Worm (Caenorhabditis elegans) whole organism, mixed stage, embryonic: ENCODE results near the gene srx-101.

Source experiments
- M03D4.4 ChIP-seq: sonication (generic microtip); optimal IDR thresholded peaks from 2 replicates; lab custom pipeline; 2017; ENCODE audit warnings: mild to moderate bottlenecking, missing genetic modification characterization, missing compliant biosample characterization
- bed-3 ChIP-seq: fragments of 200-800 bp; sonication (Bioruptor generic); optimal IDR thresholded peaks from 3 replicates; lab custom pipeline; 2018; ENCODE audit warnings: mild to moderate bottlenecking, missing genetic modification characterization, moderate library complexity, missing compliant biosample characterization
- blmp-1 ChIP-seq: fragments of 150-350 bp; optimal IDR thresholded peaks from 2 replicates; lab custom pipeline; 2014; ENCODE audit warnings: missing biosample characterization, missing genetic modification characterization
- ceh-39 ChIP-seq: fragments of 150-350 bp; optimal IDR thresholded peaks from 2 replicates; lab custom pipeline; 2014; ENCODE audit warnings: missing biosample characterization, missing genetic modification characterization
- ceh-43 ChIP-seq: fragments of 200-800 bp; sonication (Bioruptor generic); optimal IDR thresholded peaks from 2 replicates; lab custom pipeline; 2018; ENCODE audit warnings: mild to moderate bottlenecking, missing genetic modification characterization, moderate library complexity, missing compliant biosample characterization
- ceh-83 ChIP-seq: fragments of 200-800 bp; sonication (Bioruptor generic); optimal IDR thresholded peaks from 2 replicates; lab custom pipeline; 2018; ENCODE audit warnings: mild to moderate bottlenecking, missing genetic modification characterization, missing compliant biosample characterization
- cnd-1 ChIP-seq: fragments of 200-800 bp; sonication (Bioruptor generic); optimal IDR thresholded peaks from 2 replicates; lab custom pipeline; 2018; ENCODE audit warnings: mild to moderate bottlenecking, missing genetic modification characterization, missing compliant biosample characterization
- elt-1 ChIP-seq: sonication (generic microtip); optimal IDR thresholded peaks from 2 replicates; lab custom pipeline; 2017; ENCODE audit warnings: missing genetic modification characterization, mild to moderate bottlenecking, missing compliant biosample characterization, antibody characterized with exemption, moderate library complexity, borderline replicate concordance; ENCODE audit not compliant: insufficient read depth
- elt-3 ChIP-seq: fragments of 150-350 bp; optimal IDR thresholded peaks from 2 replicates; lab custom pipeline; 2014; ENCODE audit warnings: missing biosample characterization, missing genetic modification characterization
- flh-1 ChIP-seq: fragments of 200-800 bp; sonication (Bioruptor generic); optimal IDR thresholded peaks from 2 replicates; lab custom pipeline; 2018; ENCODE audit warnings: mild to moderate bottlenecking, missing genetic modification characterization, moderate library complexity, missing compliant biosample characterization
- ham-2 ChIP-seq: fragments of 200-800 bp; sonication (Bioruptor generic); optimal IDR thresholded peaks from 2 replicates; lab custom pipeline; 2018; ENCODE audit warnings: mild to moderate bottlenecking, missing genetic modification characterization, missing compliant biosample characterization
- hlh-1 ChIP-seq: fragments of 150-350 bp; optimal IDR thresholded peaks from 2 replicates; lab custom pipeline; 2014; ENCODE audit warnings: missing biosample characterization, missing genetic modification reagents, missing genetic modification characterization
- lin-13 ChIP-seq: fragments of 150-350 bp; optimal IDR thresholded peaks from 2 replicates; lab custom pipeline; 2014; ENCODE audit warnings: missing biosample characterization, missing genetic modification characterization
- lin-32 ChIP-seq: fragments of 200-800 bp; sonication (Bioruptor generic); optimal IDR thresholded peaks from 2 replicates; lab custom pipeline; 2018; ENCODE audit warnings: mild to moderate bottlenecking, missing genetic modification characterization, missing compliant biosample characterization
- lsy-2 ChIP-seq: fragments of 150-350 bp; optimal IDR thresholded peaks from 2 replicates; lab custom pipeline; 2014; ENCODE audit warnings: missing biosample characterization, missing genetic modification characterization
- mab-5 ChIP-seq: fragments of 150-350 bp; optimal IDR thresholded peaks from 2 replicates; lab custom pipeline; 2014; ENCODE audit warnings: missing biosample characterization, missing genetic modification characterization
- mep-1 ChIP-seq: fragments of 150-350 bp; optimal IDR thresholded peaks from 2 replicates; lab custom pipeline; 2017; ENCODE audit warnings: missing biosample characterization, missing genetic modification reagents, missing genetic modification characterization, inconsistent platforms
- nhr-12 ChIP-seq: fragments of 150-350 bp; optimal IDR thresholded peaks from 2 replicates; lab custom pipeline; 2014; ENCODE audit warnings: missing biosample characterization, missing genetic modification characterization
- nhr-237 ChIP-seq: fragments of 150-350 bp; optimal IDR thresholded peaks from 2 replicates; lab custom pipeline; 2014; ENCODE audit warnings: missing biosample characterization, missing genetic modification characterization
- nhr-28 ChIP-seq: fragments of 150-350 bp; optimal IDR thresholded peaks from 2 replicates; lab custom pipeline; 2014; ENCODE audit warnings: missing biosample characterization, missing genetic modification characterization
- pha-4 ChIP-seq: fragments of 150-350 bp; optimal IDR thresholded peaks from 2 replicates; lab custom pipeline; 2018; ENCODE audit warnings: missing biosample characterization, missing genetic modification reagents, missing genetic modification characterization
- sem-2 ChIP-seq: fragments of 200-800 bp; sonication (Bioruptor generic); optimal IDR thresholded peaks from 2 replicates; lab custom pipeline; 2018; ENCODE audit warnings: mild to moderate bottlenecking, missing genetic modification characterization, missing compliant biosample characterization
- snpc-4 ChIP-seq: fragments of 150-350 bp; optimal IDR thresholded peaks from 2 replicates; lab custom pipeline; 2014; ENCODE audit warnings: missing biosample characterization, missing genetic modification characterization
- sptf-1 ChIP-seq: sonication (generic microtip); optimal IDR thresholded peaks from 2 replicates; lab custom pipeline; 2017; ENCODE audit warnings: mild to moderate bottlenecking, missing genetic modification characterization, moderate library complexity, missing compliant biosample characterization
- tbx-8 ChIP-seq: fragments of 200-800 bp; sonication (Bioruptor generic); optimal IDR thresholded peaks from 2 replicates; lab custom pipeline; 2018; ENCODE audit warnings: mild to moderate bottlenecking, missing genetic modification characterization, moderate library complexity, missing compliant biosample characterization
- unc-120 ChIP-seq: sonication (generic microtip); optimal IDR thresholded peaks from 2 replicates; lab custom pipeline; 2017; ENCODE audit warnings: missing genetic modification characterization, missing compliant biosample characterization; ENCODE audit not compliant: poor library complexity, severe bottlenecking
- unc-39 ChIP-seq: fragments of 150-350 bp; optimal IDR thresholded peaks from 2 replicates; lab custom pipeline; 2014; ENCODE audit warnings: missing biosample characterization, missing genetic modification characterization
- unc-62 ChIP-seq: fragments of 150-350 bp; optimal IDR thresholded peaks from 2 replicates; lab custom pipeline; 2014; ENCODE audit warnings: missing biosample characterization, missing genetic modification reagents, missing genetic modification characterization
- zip-8 ChIP-seq: fragments of 150-350 bp; optimal IDR thresholded peaks from 2 replicates; lab custom pipeline; 2014; ENCODE audit warnings: missing biosample characterization, missing genetic modification characterization
- ztf-11 ChIP-seq: fragments of 150-350 bp; optimal IDR thresholded peaks from 2 replicates; lab custom pipeline; 2014; ENCODE audit warnings: missing biosample characterization, missing genetic modification characterization

The srx-101 gene

ce11 chrII:3705320-3705719 lies 14.8 kb upstream of the srx-101 start, which contains the start of gene srx-108:
srx-108 (plus strand) TSS chrII:3705620.
- TF ChIP-seq hlh-1 (tag; lab: Kevin White, UChicago) (no peak), elt-1 (tag; lab: Kevin White, UChicago) (no peak), snpc-4 (tag; lab: Kevin White, UChicago) (no peak), ztf-11 (tag; lab: Kevin White, UChicago) (no peak), blmp-1 (tag; lab: Kevin White, UChicago) (no peak), mab-5 (no peak), tbx-8 (GFP tag; lab: Kevin White, UChicago) (no peak), elt-3 (tag; lab: Kevin White, UChicago) (no peak), pha-4 (tag; lab: Kevin White, UChicago) (no peak), mep-1 (tag; lab: Kevin White, UChicago) (no peak), lin-13 (no peak), unc-39 (tag; lab: Kevin White, UChicago) (no peak), unc-62 (GFP tag; lab: Kevin White, UChicago) (no peak)

ce11 chrII:3701305-3701704 lies 10.8 kb upstream of the srx-101 start, which contains the start of gene srx-105:
srx-105 (minus strand) TSS chrII:3701405.
- TF ChIP-seq zip-8 = no peak
- no peak for TF ChIP-seq M03D4.4 (tag; lab: Kevin White, UChicago)
- TF ChIP-seq blmp-1 (tag; lab: Kevin White, UChicago) = no peak
- no peak for TF ChIP-seq tbx-8 (GFP tag; lab: Kevin White, UChicago)
- no peak for TF ChIP-seq sptf-1 (tag; lab: Kevin White, UChicago)
- TF ChIP-seq mep-1 (tag; lab: Kevin White, UChicago) = no peak
- TF ChIP-seq ham-2 (GFP tag; lab: Kevin White, UChicago) = no peak
- no peak for TF ChIP-seq nhr-12
- no peak for TF ChIP-seq nhr-28 (tag; lab: Kevin White, UChicago)

ce11 chrII:3699591-3699990 lies 9.0 kb upstream of the srx-101 start, which contains the start of gene srx-104:
srx-104 (minus strand) TSS chrII:3699691.
- TF ChIP-seq ztf-11 (tag; lab: Kevin White, UChicago) = no peak
- no peak for TF ChIP-seq M03D4.4 (tag; lab: Kevin White, UChicago)
- no peak for TF ChIP-seq ceh-83
- TF ChIP-seq nhr-237 (tag; lab: Kevin White, UChicago) = no peak
- TF ChIP-seq sem-2 (GFP tag; lab: Kevin White, UChicago) = no peak
- TF ChIP-seq unc-120 (tag; lab: Kevin White, UChicago) = no peak
- TF ChIP-seq pha-4 (tag; lab: Kevin White, UChicago) = no peak
- TF ChIP-seq elt-3 (tag; lab: Kevin White, UChicago) = no peak
- TF ChIP-seq hlh-1 (tag; lab: Kevin White, UChicago) = no peak
- no peak for TF ChIP-seq unc-39 (tag; lab: Kevin White, UChicago)
- no peak for TF ChIP-seq mab-5
- no peak for TF ChIP-seq cnd-1 (tag; lab: Kevin White, UChicago)
- no peak for TF ChIP-seq tbx-8 (GFP tag; lab: Kevin White, UChicago)
- TF ChIP-seq blmp-1 (tag; lab: Kevin White, UChicago) = no peak
- no peak for TF ChIP-seq flh-1 (GFP tag; lab: Kevin White, UChicago)
- TF ChIP-seq lin-32 (GFP tag; lab: Kevin White, UChicago) = no peak
- TF ChIP-seq unc-62 (GFP tag; lab: Kevin White, UChicago) = no peak

ce11 chrII:3694664-3695063 lies 4.1 kb upstream of the srx-101 start, which contains the start of gene srx-102:
srx-102 (minus strand) TSS chrII:3694764.
- TF ChIP-seq lin-13 (no peak), bed-3 (GFP tag; lab: Kevin White, UChicago) (no peak), ztf-11 (tag; lab: Kevin White, UChicago) (no peak), unc-39 (tag; lab: Kevin White, UChicago) (no peak), cnd-1 (tag; lab: Kevin White, UChicago) (no peak), elt-1 (tag; lab: Kevin White, UChicago) (no peak), tbx-8 (GFP tag; lab: Kevin White, UChicago) (no peak), ham-2 (GFP tag; lab: Kevin White, UChicago) (no peak), snpc-4 (tag; lab: Kevin White, UChicago) (no peak), mep-1 (tag; lab: Kevin White, UChicago) (no peak), nhr-12 (no peak), M03D4.4 (tag; lab: Kevin White, UChicago) (no peak), pha-4 (tag; lab: Kevin White, UChicago) (no peak), elt-3 (tag; lab: Kevin White, UChicago) (no peak), nhr-237 (tag; lab: Kevin White, UChicago) (no peak), unc-62 (GFP tag; lab: Kevin White, UChicago) (no peak), ceh-43 (GFP tag; lab: Kevin White, UChicago) (no peak), ceh-39 (tag; lab: Kevin White, UChicago) (no peak), unc-120 (tag; lab: Kevin White, UChicago) (no peak), lsy-2 (tag; lab: Kevin White, UChicago) (no peak)
- TF ChIP-seq, all 35 proteins: peak for 0
